Worm (Caenorhabditis elegans): ENCODE results near the gene K04A8.20.
A peak's percentile ranks its signal among the peaks of the same experiment; 100 is the strongest.

The K04A8.20 gene

DNA sequence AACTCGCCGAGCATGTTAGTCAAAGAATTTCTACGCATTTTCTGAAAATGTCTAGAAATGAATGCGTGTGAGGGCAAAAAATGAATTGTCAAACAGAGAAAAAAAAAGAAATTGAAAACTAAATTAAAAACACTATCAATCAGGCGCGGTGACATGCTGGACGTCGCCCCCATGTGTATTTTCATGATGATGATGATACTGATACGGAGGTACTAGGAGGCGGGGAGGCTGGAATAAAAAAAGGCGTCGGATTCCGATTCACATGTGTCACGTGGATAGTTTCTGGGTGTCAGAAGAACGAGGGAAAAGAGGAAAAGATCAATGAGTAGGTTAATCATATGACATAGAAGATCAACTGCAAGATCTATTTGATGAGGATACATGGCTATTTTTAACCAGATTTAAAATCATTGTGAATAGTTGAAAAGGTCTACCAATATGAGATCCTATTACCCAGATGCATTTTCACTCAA is 43.9 kb upstream of the K04A8.20 start, which contains the start of gene W01A11.7:
TSS of gene W01A11.7 (minus strand) at position 51 of the 473 bp plus-strand sequence.
- TF ChIP-seq nhr-129 (tag; optimal IDR thresholded peaks at IDR 0.05) (peak; percentile 34), nhr-21 (tag; optimal IDR thresholded peaks at IDR 0.05) (peak; percentile 18), sma-3 (GFP tag; optimal IDR thresholded peaks at IDR 0.05) (peak; percentile 78), elt-3 (tag; optimal IDR thresholded peaks at IDR 0.05) (no peak), unc-39 (tag; optimal IDR thresholded peaks at IDR 0.05) (no peak), mbf-1 (tag; optimal IDR thresholded peaks at IDR 0.05) (no peak), nhr-25 (tag; optimal IDR thresholded peaks at IDR 0.05) (peak; percentile 48), sma-9 (GFP tag; optimal IDR thresholded peaks at IDR 0.05) (peak; percentile 47), sma-9 (tag; optimal IDR thresholded peaks at IDR 0.05) (no peak), nhr-6 (tag; optimal IDR thresholded peaks at IDR 0.05) (no peak), gmeb-1 (tag; optimal IDR thresholded peaks at IDR 0.05) (peak; percentile 34)

DNA sequence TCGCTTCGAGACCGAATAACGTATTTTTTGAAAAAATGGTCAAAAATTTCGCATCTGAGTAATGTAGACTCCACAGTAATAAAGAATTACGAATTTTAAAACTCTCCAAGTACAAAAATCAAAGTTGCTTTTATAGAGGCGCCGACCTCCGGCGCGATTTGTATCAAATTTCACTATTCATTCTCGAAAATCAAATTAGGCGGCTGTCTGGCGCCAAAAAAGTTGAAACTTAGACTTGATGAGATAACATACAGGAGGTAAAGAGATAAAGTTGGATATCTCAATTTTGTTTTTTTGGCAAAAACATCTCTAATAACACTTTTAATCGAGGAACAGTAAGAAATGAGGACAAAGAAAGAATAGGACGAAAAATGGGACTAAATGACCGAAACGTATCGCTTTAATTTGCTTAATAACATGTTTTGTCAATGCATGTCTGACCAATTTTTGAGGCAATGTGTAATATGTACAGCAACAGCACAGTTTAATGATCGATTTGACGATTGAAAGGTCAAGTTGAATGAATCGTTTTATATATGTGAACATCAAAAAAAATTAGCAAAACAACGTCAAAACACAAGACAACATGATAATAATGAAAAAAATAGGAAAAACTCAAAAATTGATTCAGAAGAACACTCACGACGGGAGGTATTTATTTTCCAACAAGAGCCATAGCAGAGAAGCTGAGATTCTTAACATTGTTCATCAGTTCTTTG is 42.9 kb upstream of the K04A8.20 start:
- TF ChIP-seq nhr-12 (tag; optimal IDR thresholded peaks at IDR 0.05), result no peak
- no peak for TF ChIP-seq sma-3 (GFP tag; optimal IDR thresholded peaks at IDR 0.05)
- no peak for TF ChIP-seq C34F6.9 (tag; optimal IDR thresholded peaks at IDR 0.05)
- TF ChIP-seq alr-1 (tag; optimal IDR thresholded peaks at IDR 0.05), result no peak
- TF ChIP-seq snpc-4 (tag; optimal IDR thresholded peaks at IDR 0.05), result no peak

DNA sequence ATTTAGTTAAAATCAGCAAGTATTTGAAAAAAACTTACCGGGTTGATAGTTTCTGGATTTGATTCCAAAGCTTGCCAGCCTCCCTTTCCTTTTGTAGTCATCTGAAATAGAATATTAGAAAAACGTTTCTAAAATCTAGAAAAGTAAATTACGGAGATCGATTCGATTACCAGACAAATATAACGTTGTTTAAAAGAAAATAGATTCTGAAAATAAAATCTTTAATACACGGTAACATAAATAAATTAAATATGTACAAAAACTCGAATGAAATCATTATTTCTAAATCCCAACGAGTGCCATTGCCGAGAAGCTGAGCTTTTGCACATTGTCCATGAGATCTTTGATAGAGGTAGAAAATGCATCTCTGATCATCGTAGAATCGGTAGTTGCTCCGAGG is 40.5 kb upstream of the K04A8.20 start, which contains the start of gene ubh-3:
TSS of gene ubh-3 (minus strand) at position 101 of the 400 bp plus-strand sequence.
- TF ChIP-seq mbf-1 (tag; optimal IDR thresholded peaks at IDR 0.05) (no peak), mdl-1 (tag; optimal IDR thresholded peaks at IDR 0.05) (no peak), ztf-1 (GFP tag; conservative IDR thresholded peaks at IDR 0.05) (no peak), unc-39 (tag; optimal IDR thresholded peaks at IDR 0.05) (no peak), alr-1 (tag; optimal IDR thresholded peaks at IDR 0.05) (no peak), nhr-129 (tag; optimal IDR thresholded peaks at IDR 0.05) (no peak), lin-39 (tag; optimal IDR thresholded peaks at IDR 0.05) (no peak), elt-3 (tag; optimal IDR thresholded peaks at IDR 0.05) (no peak)

DNA sequence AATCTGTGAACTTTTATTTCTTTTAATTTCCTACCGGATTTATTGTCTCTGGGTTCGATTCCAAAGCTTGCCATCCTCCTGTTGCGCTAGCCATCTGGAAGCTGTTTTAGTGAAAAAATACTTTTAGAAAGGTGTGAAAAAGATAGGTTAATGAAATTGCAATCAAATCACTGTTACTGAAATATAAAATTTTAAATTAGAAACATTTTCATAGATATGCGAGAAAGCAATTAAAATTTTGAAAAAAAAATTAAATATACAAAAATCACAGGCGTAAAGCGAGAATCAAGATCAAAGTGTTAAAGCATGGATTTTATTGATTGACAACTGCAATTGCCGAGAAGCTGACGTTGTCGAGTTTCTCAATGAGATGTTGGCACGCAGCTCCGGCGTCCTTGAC is 39.5 kb upstream of the K04A8.20 start, which contains the start of gene ubh-2:
TSS of gene ubh-2 (minus strand) at position 101 of the 400 bp plus-strand sequence.
- TF ChIP-seq ceh-82 (tag; optimal IDR thresholded peaks at IDR 0.05), result no peak

DNA sequence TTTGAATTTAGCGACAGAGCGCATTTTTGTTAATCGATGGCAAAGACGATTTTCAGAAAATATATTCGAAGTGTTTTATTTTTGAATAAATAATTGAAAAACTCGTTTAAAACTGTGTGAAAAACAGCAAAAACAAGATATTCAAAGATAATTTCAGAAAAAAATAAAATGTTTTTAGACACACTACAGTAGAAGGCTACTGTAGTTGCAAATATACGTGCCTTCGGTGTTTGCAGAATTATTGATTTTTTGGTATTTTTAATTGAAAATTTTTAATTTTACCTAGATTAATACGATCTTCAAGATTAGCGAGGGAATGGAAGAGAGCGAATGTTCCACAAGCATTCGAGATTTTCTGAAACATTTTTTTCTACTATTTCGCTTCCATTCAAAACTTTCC is 38.6 kb upstream of the K04A8.20 start:
- no peak for TF ChIP-seq gmeb-1 (tag; optimal IDR thresholded peaks at IDR 0.05)
- TF ChIP-seq ceh-16 (tag; optimal IDR thresholded peaks at IDR 0.05), result no peak
- TF ChIP-seq lsy-2 (tag; optimal IDR thresholded peaks at IDR 0.05), result peak in 1 of 2 experiments; percentile 10

DNA sequence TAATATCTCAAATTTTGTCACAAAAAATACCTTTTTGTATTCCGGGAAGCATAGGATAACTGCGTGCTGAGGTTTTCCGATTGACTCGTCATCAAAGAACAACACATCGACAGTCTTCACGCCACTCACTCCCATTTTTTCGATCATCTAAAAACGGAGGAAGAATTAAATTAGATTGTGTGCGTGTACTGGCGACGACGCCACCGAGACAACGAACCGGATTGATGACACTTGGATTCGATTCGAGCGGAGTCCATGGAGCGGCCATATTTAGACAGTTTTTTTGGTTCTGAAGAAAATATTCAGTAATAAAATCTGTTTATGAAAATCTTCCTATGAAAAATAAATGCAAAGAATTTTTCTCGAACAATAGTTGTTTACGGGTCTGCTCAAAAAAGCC is 38.1 kb upstream of the K04A8.20 start, which contains the start of gene ubh-1:
TSS of gene ubh-1 (minus strand) at position 289 of the 400 bp plus-strand sequence.
- TF ChIP-seq nhr-6 (tag; optimal IDR thresholded peaks at IDR 0.05) (no peak), peb-1 (tag; optimal IDR thresholded peaks at IDR 0.05) (no peak), fos-1 (tag; optimal IDR thresholded peaks at IDR 0.05) (no peak), unc-55 (GFP tag; optimal IDR thresholded peaks at IDR 0.05) (no peak), lin-13 (GFP tag; optimal IDR thresholded peaks at IDR 0.05) (no peak), blmp-1 (tag; optimal IDR thresholded peaks at IDR 0.05; ENCODE audit: insufficient read depth) (no peak), ztf-11 (tag; optimal IDR thresholded peaks at IDR 0.05) (no peak), unc-39 (tag; optimal IDR thresholded peaks at IDR 0.05) (no peak), mdl-1 (tag; optimal IDR thresholded peaks at IDR 0.05) (no peak), ZK546.5 (tag; optimal IDR thresholded peaks at IDR 0.05) (no peak), mab-5 (tag; optimal IDR thresholded peaks at IDR 0.05) (no peak), sem-4 (tag; optimal IDR thresholded peaks at IDR 0.05) (no peak), ceh-82 (tag; optimal IDR thresholded peaks at IDR 0.05) (no peak), nhr-21 (tag; optimal IDR thresholded peaks at IDR 0.05) (no peak), dmd-4 (tag; optimal IDR thresholded peaks at IDR 0.05) (no peak), lin-39 (tag; optimal IDR thresholded peaks at IDR 0.05) (no peak), ceh-16 (tag; optimal IDR thresholded peaks at IDR 0.05) (no peak), unc-62 (GFP tag; optimal IDR thresholded peaks at IDR 0.05) (no peak), nhr-237 (tag; optimal IDR thresholded peaks at IDR 0.05) (no peak), lsy-2 (tag; optimal IDR thresholded peaks at IDR 0.05) (no peak)
